Fruit fly (Drosophila melanogaster) whole organism, adult: Measurements from ENCODE around the gene CG11977.

ENCODE experiments used
- CG11617 ChIP-seq: fragments of 200-800 bp; sonication (Bioruptor generic); optimal IDR thresholded peaks from 2 replicates; lab custom pipeline; 2017; ENCODE audit warnings: mild to moderate bottlenecking, missing biosample characterization, missing genetic modification reagents, missing genetic modification characterization
- CG12768 ChIP-seq: fragments of 200-800 bp; sonication (Bioruptor generic); optimal IDR thresholded peaks from 2 replicates; lab custom pipeline; 2017; ENCODE audit warnings: missing biosample characterization, missing genetic modification characterization, mild to moderate bottlenecking, moderate library complexity, missing genetic modification reagents
- CG14711 ChIP-seq: fragments of 200-800 bp; sonication (Bioruptor generic); optimal IDR thresholded peaks from 2 replicates; lab custom pipeline; 2018; ENCODE audit warnings: missing biosample characterization, mild to moderate bottlenecking, missing genetic modification characterization, moderate library complexity
- CG1620 ChIP-seq: fragments of 200-800 bp; sonication (Bioruptor generic); optimal IDR thresholded peaks from 2 replicates; lab custom pipeline; 2016; ENCODE audit warnings: missing biosample characterization, missing genetic modification characterization
- CG33017 ChIP-seq: fragments of 200-800 bp; sonication (Bioruptor generic); optimal IDR thresholded peaks from 2 replicates; lab custom pipeline; 2018; ENCODE audit warnings: missing biosample characterization, mild to moderate bottlenecking, missing genetic modification characterization, moderate library complexity
- CG5204 ChIP-seq: fragments of 200-800 bp; sonication (Bioruptor generic); optimal IDR thresholded peaks from 2 replicates; lab custom pipeline; 2016; ENCODE audit warnings: missing biosample characterization, missing genetic modification characterization
- CG7045 ChIP-seq: fragments of 200-800 bp; sonication (Bioruptor generic); optimal IDR thresholded peaks from 2 replicates; lab custom pipeline; 2017; ENCODE audit warnings: missing biosample characterization, mild to moderate bottlenecking, missing genetic modification characterization
- CG7101 ChIP-seq: fragments of 200-800 bp; sonication (Bioruptor generic); optimal IDR thresholded peaks from 2 replicates; lab custom pipeline; 2018; ENCODE audit warnings: missing biosample characterization, mild to moderate bottlenecking, missing genetic modification characterization, moderate library complexity
- Clk ChIP-seq: fragments of 200-800 bp; sonication (Bioruptor generic); optimal IDR thresholded peaks from 2 replicates; lab custom pipeline; 2017; ENCODE audit warnings: missing biosample characterization, missing genetic modification characterization
- Crg-1 ChIP-seq: fragments of 200-800 bp; sonication (Bioruptor generic); optimal IDR thresholded peaks from 2 replicates; lab custom pipeline; 2016; ENCODE audit warnings: missing biosample characterization, missing genetic modification characterization
- Hr96 ChIP-seq: fragments of 200-800 bp; sonication (Bioruptor generic); optimal IDR thresholded peaks from 2 replicates; lab custom pipeline; 2016; ENCODE audit warnings: missing biosample characterization, missing genetic modification characterization
- Mnt ChIP-seq: fragments of 200-800 bp; sonication (Bioruptor generic); optimal IDR thresholded peaks from 2 replicates; lab custom pipeline; 2016; ENCODE audit warnings: missing biosample characterization, mild to moderate bottlenecking, missing genetic modification characterization
- bab1 ChIP-seq: fragments of 200-800 bp; sonication (Bioruptor generic); optimal IDR thresholded peaks from 3 replicates; lab custom pipeline; 2019; ENCODE audit warnings: missing biosample characterization, mild to moderate bottlenecking, missing genetic modification characterization, moderate library complexity
- cic ChIP-seq: fragments of 200-800 bp; sonication (Bioruptor generic); optimal IDR thresholded peaks from 2 replicates; lab custom pipeline; 2017; ENCODE audit warnings: missing biosample characterization, mild to moderate bottlenecking, missing genetic modification characterization, moderate library complexity
- cnc ChIP-seq, 2 experiments: fragments of >200 bp; optimal IDR thresholded peaks; 2 replicates each; lab custom pipeline; 2017
- kay ChIP-seq: fragments of 200-800 bp; sonication (Bioruptor generic); peaks from one replicate; lab custom pipeline; 2016; ENCODE audit warnings: missing biosample characterization, missing genetic modification characterization, borderline replicate concordance
- ovo ChIP-seq: fragments of 200-800 bp; sonication (Bioruptor generic); optimal IDR thresholded peaks from 2 replicates; lab custom pipeline; 2016; ENCODE audit warnings: missing biosample characterization, missing genetic modification characterization
- pad ChIP-seq: fragments of 200-800 bp; sonication (Bioruptor generic); optimal IDR thresholded peaks from 3 replicates; lab custom pipeline; 2017; ENCODE audit warnings: missing biosample characterization, missing genetic modification characterization, mild to moderate bottlenecking, moderate library complexity, missing genetic modification reagents
- tj ChIP-seq: fragments of 200-800 bp; sonication (Bioruptor generic); optimal IDR thresholded peaks from 3 replicates; lab custom pipeline; 2017; ENCODE audit warnings: missing biosample characterization, mild to moderate bottlenecking, missing genetic modification characterization, moderate library complexity
- toe ChIP-seq: fragments of 200-800 bp; sonication (Bioruptor generic); optimal IDR thresholded peaks from 2 replicates; lab custom pipeline; 2016; ENCODE audit warnings: missing biosample characterization, missing genetic modification characterization

Gene CG11977

DNA sequence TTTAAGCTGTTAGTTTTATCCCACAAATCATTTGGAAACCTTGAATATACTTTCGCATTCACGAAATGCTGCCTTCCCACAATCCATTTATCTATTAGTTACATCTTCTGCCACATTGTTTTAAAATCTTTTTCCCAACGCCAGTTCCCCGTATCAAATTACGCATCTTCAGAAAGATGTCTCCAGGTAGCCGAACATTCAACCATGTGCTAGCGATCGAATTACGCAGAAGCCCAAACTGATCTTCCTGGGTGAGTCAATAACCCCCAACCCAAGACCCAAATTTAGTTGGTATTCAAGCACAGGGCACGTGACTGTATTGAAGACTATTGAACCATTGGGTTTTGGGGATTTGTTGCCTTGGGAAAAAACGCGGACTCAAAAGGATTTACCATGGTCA, 26.4 kb downstream of the CG11977 start:
- no peak for TF ChIP-seq CG33017 (tag; lab: Kevin White, UChicago)
- no peak for TF ChIP-seq Crg-1 (GFP tag; lab: Kevin White, UChicago)
- TF ChIP-seq CG7101 (tag; lab: Kevin White, UChicago) = no peak
- no peak for TF ChIP-seq CG7045
- no peak for TF ChIP-seq CG1620 (GFP tag; lab: Kevin White, UChicago)
- TF ChIP-seq pad (GFP tag; lab: Kevin White, UChicago) = no peak
- TF ChIP-seq Mnt = no peak
- TF ChIP-seq CG11617 = no peak
- no peak for TF ChIP-seq tj
- TF ChIP-seq Clk (GFP tag; lab: Kevin White, UChicago) = no peak
- no peak for TF ChIP-seq kay (GFP tag; lab: Kevin White, UChicago)
- no peak for TF ChIP-seq CG5204 (GFP tag; lab: Kevin White, UChicago)
- no peak for TF ChIP-seq cnc (optimal IDR thresholded peaks at IDR 0.05; lab: Kevin White, UChicago)
- no peak for TF ChIP-seq ovo (GFP tag; lab: Kevin White, UChicago)
- TF ChIP-seq Hr96 (GFP tag; lab: Kevin White, UChicago) = no peak
- TF ChIP-seq bab1 = no peak
- TF ChIP-seq toe (GFP tag; lab: Kevin White, UChicago) = no peak
- no peak for TF ChIP-seq CG14711
- TF ChIP-seq CG12768 (GFP tag; lab: Kevin White, UChicago) = no peak

DNA sequence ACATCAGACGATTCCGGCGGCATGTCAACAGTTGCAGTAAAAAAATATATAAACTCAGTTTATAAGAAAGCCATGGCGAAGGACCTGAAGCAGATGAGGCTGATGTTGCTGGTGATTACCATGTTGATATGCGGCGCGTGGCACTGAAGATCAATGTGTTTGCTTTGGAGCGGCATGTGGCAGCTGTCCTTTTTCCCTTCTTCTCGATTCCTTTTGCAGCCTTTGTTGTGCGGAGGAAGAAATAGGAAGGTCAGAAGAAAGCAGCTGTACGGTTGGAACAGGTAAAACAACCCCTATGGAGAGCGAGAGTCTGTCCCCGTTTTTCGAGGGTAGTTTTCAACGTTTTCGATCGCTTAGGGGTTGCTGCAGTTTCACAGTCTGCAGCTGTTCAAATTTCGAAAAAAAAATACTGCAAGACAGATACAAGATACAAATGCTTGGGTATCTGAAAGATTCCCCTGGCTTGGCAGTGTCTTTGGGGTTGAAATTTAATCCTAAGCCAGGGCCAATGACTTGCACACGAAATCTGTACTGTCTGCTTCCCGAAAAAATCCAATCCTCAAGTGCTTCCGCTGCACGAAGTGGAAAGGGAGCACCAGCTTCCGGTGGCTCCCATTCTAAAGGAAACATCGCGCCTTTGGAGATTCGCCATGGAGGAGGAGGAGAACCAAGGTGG, 27.5 kb downstream of the CG11977 start:
- TF ChIP-seq Mnt = no peak
- no peak for TF ChIP-seq Clk (GFP tag; lab: Kevin White, UChicago)
- no peak for TF ChIP-seq CG33017 (tag; lab: Kevin White, UChicago)
- TF ChIP-seq CG7045 = no peak
- TF ChIP-seq CG1620 (GFP tag; lab: Kevin White, UChicago) = no peak
- TF ChIP-seq CG7101 (tag; lab: Kevin White, UChicago) = no peak
- no peak for TF ChIP-seq tj
- TF ChIP-seq cnc (optimal IDR thresholded peaks at IDR 0.05; lab: Kevin White, UChicago) = no peak
- no peak for TF ChIP-seq ovo (GFP tag; lab: Kevin White, UChicago)
- no peak for TF ChIP-seq toe (GFP tag; lab: Kevin White, UChicago)
- no peak for TF ChIP-seq bab1
- no peak for TF ChIP-seq CG14711
- no peak for TF ChIP-seq cic (GFP tag; lab: Kevin White, UChicago)
- no peak for TF ChIP-seq CG5204 (GFP tag; lab: Kevin White, UChicago)
- no peak for TF ChIP-seq CG11617
- TF ChIP-seq kay (GFP tag; lab: Kevin White, UChicago) = no peak
- TF ChIP-seq CG12768 (GFP tag; lab: Kevin White, UChicago) = no peak

DNA sequence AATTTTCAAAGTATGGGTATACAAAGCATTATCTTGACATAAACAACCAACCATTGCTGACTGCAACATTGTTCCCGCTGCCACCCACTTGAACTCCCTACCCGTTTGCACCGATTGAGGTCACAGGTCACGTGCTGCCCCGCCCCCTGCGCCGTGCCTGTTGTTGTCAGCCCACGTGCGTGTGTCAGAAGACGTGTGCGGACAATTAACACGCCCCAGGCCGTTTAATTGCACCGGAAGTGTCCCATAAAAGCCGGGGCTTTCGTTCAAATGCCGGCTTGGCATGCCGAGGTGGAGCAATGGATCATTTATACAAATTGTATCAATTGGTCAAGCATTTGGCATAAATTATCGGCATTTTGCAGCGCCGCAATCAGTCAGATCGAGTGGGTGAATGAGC, 29.6 kb downstream of the CG11977 start:
- TF ChIP-seq CG14711 = no peak
- TF ChIP-seq pad (GFP tag; lab: Kevin White, UChicago) = no peak

DNA sequence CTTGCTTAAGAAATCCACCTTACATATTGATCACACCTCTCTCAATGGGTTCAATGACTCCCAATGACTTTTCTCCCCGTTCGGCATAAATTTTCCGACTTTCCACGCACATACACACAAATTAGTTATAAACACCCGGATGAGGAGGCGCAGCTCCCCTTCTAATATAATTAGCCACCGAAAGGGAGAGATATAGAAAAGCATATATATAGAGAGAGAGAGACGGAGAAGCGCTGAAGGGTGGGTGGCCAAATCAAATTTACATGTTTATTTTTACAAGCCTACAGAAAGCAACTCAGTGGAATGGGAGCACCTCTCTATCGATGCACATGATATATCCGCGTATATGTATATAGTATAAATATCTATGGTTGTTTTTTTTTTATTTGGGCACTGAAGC, 31.2 kb downstream of the CG11977 start:
- no peak for TF ChIP-seq bab1
- TF ChIP-seq cnc (optimal IDR thresholded peaks at IDR 0.05; lab: Kevin White, UChicago) = no peak
- no peak for TF ChIP-seq Clk (GFP tag; lab: Kevin White, UChicago)
- no peak for TF ChIP-seq pad (GFP tag; lab: Kevin White, UChicago)
- TF ChIP-seq ovo (GFP tag; lab: Kevin White, UChicago) = no peak
- TF ChIP-seq Crg-1 (GFP tag; lab: Kevin White, UChicago) = no peak
- TF ChIP-seq CG7045 = no peak

DNA sequence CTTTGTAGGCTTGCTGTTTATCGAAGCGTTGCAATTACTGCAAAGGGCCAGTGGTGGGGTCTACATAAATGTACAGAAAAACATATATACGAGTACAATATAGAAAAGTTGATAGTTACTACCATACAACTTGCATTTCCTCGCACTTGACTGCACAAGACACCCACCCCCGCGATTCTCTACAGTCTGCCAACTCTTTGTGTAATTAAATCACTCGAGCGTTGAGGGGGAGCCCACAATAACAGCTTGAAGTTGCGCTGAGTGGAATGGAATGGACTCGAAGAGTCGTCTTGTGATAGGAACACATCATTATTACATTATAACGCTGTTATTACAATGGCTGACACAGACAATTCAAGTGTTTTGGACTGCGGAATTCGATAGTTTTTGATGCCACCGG, 31.9 kb downstream of the CG11977 start:
- TF ChIP-seq CG7045 (no peak), CG12768 (GFP tag; lab: Kevin White, UChicago) (no peak), tj (no peak), cic (GFP tag; lab: Kevin White, UChicago) (no peak), Mnt (no peak), bab1 (no peak), CG14711 (no peak), CG5204 (GFP tag; lab: Kevin White, UChicago) (no peak), CG33017 (tag; lab: Kevin White, UChicago) (no peak), pad (GFP tag; lab: Kevin White, UChicago) (no peak)

DNA sequence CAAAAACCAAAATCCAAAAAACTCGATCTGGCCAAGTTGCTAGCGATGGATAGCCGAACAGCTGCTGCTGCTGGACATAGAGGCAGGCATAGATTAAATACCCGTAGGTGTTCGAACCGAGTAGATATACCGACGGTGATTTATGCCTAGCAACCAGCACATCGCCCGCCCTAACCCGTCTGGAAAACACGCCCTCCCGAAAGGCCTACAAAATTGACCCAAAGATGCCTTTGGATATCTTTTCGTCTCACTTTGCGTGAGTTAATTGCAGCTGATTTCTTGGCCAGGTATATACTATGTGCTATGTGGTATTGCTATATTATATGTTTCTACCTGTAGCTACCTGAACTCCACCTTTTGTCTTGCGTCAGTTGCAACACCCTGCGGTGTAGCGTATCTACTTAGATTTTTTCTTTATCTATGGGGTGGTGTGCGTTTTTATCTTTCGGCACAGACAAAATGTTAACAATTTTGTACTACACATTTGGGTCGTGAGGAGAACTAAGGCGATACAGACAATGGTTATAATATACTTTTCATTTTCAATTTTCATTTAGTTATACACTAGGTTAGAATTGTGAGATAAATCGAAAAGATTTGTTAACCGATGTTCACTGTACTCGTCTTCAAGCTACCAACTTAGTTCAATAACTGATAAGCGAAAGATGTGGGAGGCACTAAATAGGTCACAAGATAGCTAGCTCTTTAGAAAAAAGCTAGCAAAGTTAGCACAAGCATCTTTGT, 32.7 kb downstream of the CG11977 start:
- TF ChIP-seq bab1 = no peak
- no peak for TF ChIP-seq cnc (optimal IDR thresholded peaks at IDR 0.05; lab: Kevin White, UChicago)
- TF ChIP-seq ovo (GFP tag; lab: Kevin White, UChicago) = no peak
- no peak for TF ChIP-seq CG11617
- no peak for TF ChIP-seq Crg-1 (GFP tag; lab: Kevin White, UChicago)
- TF ChIP-seq cic (GFP tag; lab: Kevin White, UChicago) = no peak
- no peak for TF ChIP-seq Mnt
- no peak for TF ChIP-seq Clk (GFP tag; lab: Kevin White, UChicago)
- no peak for TF ChIP-seq toe (GFP tag; lab: Kevin White, UChicago)
- TF ChIP-seq CG12768 (GFP tag; lab: Kevin White, UChicago) = no peak
- TF ChIP-seq CG33017 (tag; lab: Kevin White, UChicago) = no peak
- TF ChIP-seq CG1620 (GFP tag; lab: Kevin White, UChicago) = no peak
